Worm (Caenorhabditis elegans): ENCODE measurements around the gene F46G11.6.

- no peak for TF ChIP-seq W03F9.2 (tag; optimal IDR thresholded peaks at IDR 0.05)
- TF ChIP-seq him-1 (tag; optimal IDR thresholded peaks at IDR 0.05): no peak
Measured at ce11 chrX:5826976-5827375, 40.7 kb downstream of the F46G11.6 start.

All from whole organism, L4/young adult.